Fruit fly (Drosophila melanogaster) whole organism, pupa: ENCODE results near the gene Cpr67Fa1.
A peak's percentile ranks its signal among the peaks of the same experiment; 100 is the strongest.

Experiments
- CG10348 ChIP-seq: fragments of 200-800 bp; sonication (Bioruptor generic); IDR thresholded peaks from 2 replicates; pipeline ENCODE4 v1.3.6; 2022; ENCODE audit warnings: missing biosample characterization, missing genetic modification characterization
- CG12605 ChIP-seq: fragments of 200-800 bp; sonication (Bioruptor generic); IDR thresholded peaks from 2 replicates; pipeline ENCODE4 v1.3.6; 2022; ENCODE audit warnings: missing biosample characterization, missing genetic modification characterization
- CG13204 ChIP-seq: fragments of 200-800 bp; sonication (Bioruptor generic); optimal IDR thresholded peaks from 2 replicates; lab custom pipeline; 2018; ENCODE audit warnings: missing biosample characterization, mild to moderate bottlenecking, missing genetic modification characterization, moderate library complexity
- CG14655 ChIP-seq: fragments of 200-800 bp; sonication (Bioruptor generic); optimal IDR thresholded peaks from 3 replicates; lab custom pipeline; 2017; ENCODE audit warnings: mild to moderate bottlenecking, missing biosample characterization, missing genetic modification reagents, missing genetic modification characterization
- CG15710 ChIP-seq: fragments of 200-800 bp; sonication (Bioruptor generic); optimal IDR thresholded peaks from 2 replicates; lab custom pipeline; 2018; ENCODE audit warnings: missing biosample characterization, mild to moderate bottlenecking, missing genetic modification characterization, moderate library complexity
- CG17806 ChIP-seq: fragments of 200-800 bp; sonication (Bioruptor generic); optimal IDR thresholded peaks from 2 replicates; lab custom pipeline; 2018; ENCODE audit warnings: missing biosample characterization, mild to moderate bottlenecking, missing genetic modification characterization, moderate library complexity
- CG32121 ChIP-seq: fragments of 200-800 bp; sonication (Bioruptor generic); IDR thresholded peaks from 2 replicates; pipeline ENCODE4 v1.3.6; 2022; ENCODE audit warnings: missing biosample characterization, missing genetic modification characterization
- CG34367 ChIP-seq: fragments of 200-800 bp; sonication (Bioruptor generic); optimal IDR thresholded peaks from 2 replicates; lab custom pipeline; 2018; ENCODE audit warnings: missing biosample characterization, mild to moderate bottlenecking, missing genetic modification characterization
- CG4496 ChIP-seq: fragments of 200-800 bp; sonication (Bioruptor generic); IDR thresholded peaks from 3 replicates; pipeline ENCODE4 v1.3.6; 2022; ENCODE audit warnings: missing biosample characterization, missing genetic modification characterization
- CG8159 ChIP-seq: fragments of 200-800 bp; sonication (Bioruptor generic); optimal IDR thresholded peaks from 3 replicates; lab custom pipeline; 2018; ENCODE audit warnings: missing biosample characterization, mild to moderate bottlenecking, missing genetic modification characterization, moderate library complexity
- CG8301 ChIP-seq: fragments of 200-800 bp; sonication (Bioruptor generic); optimal IDR thresholded peaks from 2 replicates; lab custom pipeline; 2018; ENCODE audit warnings: missing biosample characterization, mild to moderate bottlenecking, missing genetic modification characterization
- CG9948 ChIP-seq: fragments of 200-800 bp; sonication (Bioruptor generic); optimal IDR thresholded peaks from 2 replicates; lab custom pipeline; 2018; ENCODE audit warnings: missing biosample characterization, mild to moderate bottlenecking, missing genetic modification characterization, moderate library complexity
- D1 ChIP-seq: fragments of 200-800 bp; sonication (Bioruptor generic); optimal IDR thresholded peaks from 2 replicates; lab custom pipeline; 2018; ENCODE audit warnings: missing biosample characterization, mild to moderate bottlenecking, missing genetic modification characterization, moderate library complexity
- EcR ChIP-seq: fragments of 200-800 bp; sonication (Bioruptor generic); optimal IDR thresholded peaks from 3 replicates; lab custom pipeline; 2019; ENCODE audit warnings: missing biosample characterization, missing genetic modification characterization, mild to moderate bottlenecking, moderate library complexity, missing genetic modification reagents
- Ets98B ChIP-seq: fragments of 200-800 bp; sonication (Bioruptor generic); IDR thresholded peaks from 2 replicates; pipeline ENCODE4 v1.3.6; 2022; ENCODE audit warnings: missing biosample characterization, missing genetic modification characterization
- Pif1A ChIP-seq: fragments of 200-800 bp; sonication (Bioruptor generic); optimal IDR thresholded peaks from 3 replicates; lab custom pipeline; 2016; ENCODE audit warnings: missing biosample characterization, missing genetic modification characterization
- Pif1B ChIP-seq: fragments of 200-800 bp; sonication (Bioruptor generic); optimal IDR thresholded peaks from 3 replicates; lab custom pipeline; 2016; ENCODE audit warnings: missing biosample characterization, missing genetic modification characterization
- Snoo ChIP-seq: fragments of 200-800 bp; sonication (Bioruptor generic); optimal IDR thresholded peaks from 3 replicates; lab custom pipeline; 2017; ENCODE audit warnings: missing biosample characterization, mild to moderate bottlenecking, missing genetic modification characterization, inconsistent platforms
- fd96Ca ChIP-seq: fragments of 200-800 bp; sonication (Bioruptor generic); IDR thresholded peaks from 3 replicates; pipeline ENCODE4 v1.3.6; 2022; ENCODE audit warnings: missing biosample characterization, missing genetic modification characterization
- gl ChIP-seq: fragments of 200-800 bp; sonication (Bioruptor generic); optimal IDR thresholded peaks from 2 replicates; lab custom pipeline; 2018; ENCODE audit warnings: missing biosample characterization, mild to moderate bottlenecking, missing genetic modification characterization
- rn ChIP-seq: fragments of 200-800 bp; sonication (Bioruptor generic); IDR thresholded peaks from 2 replicates; pipeline ENCODE4 v1.3.6; 2022; ENCODE audit warnings: missing biosample characterization, missing genetic modification characterization

Cpr67Fa1 gene

dm6 chr3L:10866633-10867379, 23.0 kb upstream of the Cpr67Fa1 start:
- TF ChIP-seq CG9948 (no peak), CG14655 (GFP tag; lab: Kevin White, UChicago) (no peak), Snoo (tag; lab: Kevin White, UChicago) (no peak), CG15710 (tag; lab: Kevin White, UChicago) (no peak), CG8159 (tag; lab: Kevin White, UChicago) (no peak), CG12605 (GFP tag; lab: Robert Waterston, UW) (no peak), gl (no peak), CG8301 (tag; lab: Kevin White, UChicago) (no peak), rn (no peak), CG13204 (GFP tag; lab: Kevin White, UChicago) (no peak), Ets98B (GFP tag; lab: Robert Waterston, UW) (no peak), CG17806 (tag; lab: Kevin White, UChicago) (no peak), Pif1B (GFP tag; lab: Kevin White, UChicago) (no peak), D1 (tag; lab: Kevin White, UChicago) (no peak), Pif1A (GFP tag; lab: Kevin White, UChicago) (no peak), CG34367 (tag; lab: Kevin White, UChicago) (no peak), CG4496 (no peak), fd96Ca (GFP tag; lab: Robert Waterston, UW) (no peak), EcR (GFP tag; lab: Kevin White, UChicago) (no peak), CG32121 (no peak)

dm6 chr3L:10867380-10867648, 22.5 kb upstream of the Cpr67Fa1 start:
- TF ChIP-seq CG9948, result no peak
- TF ChIP-seq fd96Ca (GFP tag; lab: Robert Waterston, UW), result no peak
- no peak for TF ChIP-seq CG8301 (tag; lab: Kevin White, UChicago)
- no peak for TF ChIP-seq gl
- TF ChIP-seq Snoo (tag; lab: Kevin White, UChicago), result no peak
- TF ChIP-seq CG14655 (GFP tag; lab: Kevin White, UChicago), result no peak
- TF ChIP-seq CG32121, result no peak
- TF ChIP-seq CG12605 (GFP tag; lab: Robert Waterston, UW), result no peak
- TF ChIP-seq Pif1B (GFP tag; lab: Kevin White, UChicago), result no peak
- TF ChIP-seq CG17806 (tag; lab: Kevin White, UChicago), result no peak
- no peak for TF ChIP-seq CG4496
- TF ChIP-seq rn, result no peak
- no peak for TF ChIP-seq CG8159 (tag; lab: Kevin White, UChicago)
- TF ChIP-seq CG15710 (tag; lab: Kevin White, UChicago), result no peak
- TF ChIP-seq Ets98B (GFP tag; lab: Robert Waterston, UW), result no peak
- TF ChIP-seq CG13204 (GFP tag; lab: Kevin White, UChicago), result no peak
- TF ChIP-seq Pif1A (GFP tag; lab: Kevin White, UChicago), result no peak

- TF ChIP-seq CG32121, result peak; percentile 67
- TF ChIP-seq Snoo (tag; lab: Kevin White, UChicago), result no peak
- peak; percentile 35 for TF ChIP-seq CG17806 (tag; lab: Kevin White, UChicago)
- peak; percentile 33 for TF ChIP-seq CG15710 (tag; lab: Kevin White, UChicago)
- TF ChIP-seq CG4496, result peak; percentile 84
- peak; percentile 74 for TF ChIP-seq Pif1A (GFP tag; lab: Kevin White, UChicago)
- TF ChIP-seq D1 (tag; lab: Kevin White, UChicago), result no peak
- TF ChIP-seq CG12605 (GFP tag; lab: Robert Waterston, UW), result peak; percentile 92
- TF ChIP-seq gl, result peak; percentile 70
- TF ChIP-seq CG14655 (GFP tag; lab: Kevin White, UChicago), result no peak
- peak; percentile 35 for TF ChIP-seq CG8159 (tag; lab: Kevin White, UChicago)
- peak; percentile 32 for TF ChIP-seq CG8301 (tag; lab: Kevin White, UChicago)
- TF ChIP-seq CG13204 (GFP tag; lab: Kevin White, UChicago), result peak; percentile 45
- TF ChIP-seq Ets98B (GFP tag; lab: Robert Waterston, UW), result peak; percentile 81
- TF ChIP-seq rn, result no peak
- peak; percentile 53 for TF ChIP-seq EcR (GFP tag; lab: Kevin White, UChicago)
- TF ChIP-seq fd96Ca (GFP tag; lab: Robert Waterston, UW), result no peak; the same call in none of the 3 replicates
- TF ChIP-seq CG9948, result peak; percentile 28
- peak; percentile 70 for TF ChIP-seq Pif1B (GFP tag; lab: Kevin White, UChicago)
- TF ChIP-seq CG10348, result no peak
- TF ChIP-seq CG34367 (tag; lab: Kevin White, UChicago), result peak; percentile 39
These were observed 21.9 kb upstream of the Cpr67Fa1 start for dm6 chr3L:10867778-10868382.

- TF ChIP-seq Ets98B (GFP tag; lab: Robert Waterston, UW) (no peak), rn (no peak), Pif1B (GFP tag; lab: Kevin White, UChicago) (no peak), CG14655 (GFP tag; lab: Kevin White, UChicago) (no peak), CG8159 (tag; lab: Kevin White, UChicago) (no peak), fd96Ca (GFP tag; lab: Robert Waterston, UW) (no peak), CG12605 (GFP tag; lab: Robert Waterston, UW) (no peak), CG8301 (tag; lab: Kevin White, UChicago) (no peak), CG34367 (tag; lab: Kevin White, UChicago) (no peak), Pif1A (GFP tag; lab: Kevin White, UChicago) (no peak), CG4496 (no peak), CG15710 (tag; lab: Kevin White, UChicago) (no peak), CG17806 (tag; lab: Kevin White, UChicago) (no peak), gl (no peak), CG13204 (GFP tag; lab: Kevin White, UChicago) (no peak), CG9948 (no peak), D1 (tag; lab: Kevin White, UChicago) (no peak), CG10348 (no peak), EcR (GFP tag; lab: Kevin White, UChicago) (no peak), CG32121 (no peak)
- TF ChIP-seq, all 21 proteins: peak for 0
These were observed 20.6 kb upstream of the Cpr67Fa1 start for dm6 chr3L:10869144-10869543.
